Fruit fly (Drosophila melanogaster) Kc167 (cell line): ENCODE data around the gene CG42847.

Experiments used
- Myc ChIP-seq: fragments of >200 bp; optimal IDR thresholded peaks from 2 replicates; lab custom pipeline; 2017; ENCODE audit warnings: missing external identifiers
- Sin3A ChIP-seq: fragments of >200 bp; optimal IDR thresholded peaks from 2 replicates; lab custom pipeline; 2018; ENCODE audit warnings: missing external identifiers
- h ChIP-seq: fragments of >200 bp; optimal IDR thresholded peaks from 3 replicates; lab custom pipeline; 2018; ENCODE audit warnings: missing external identifiers
- insv ChIP-seq: fragments of >200 bp; optimal IDR thresholded peaks from 3 replicates; lab custom pipeline; 2018; ENCODE audit warnings: missing external identifiers
- psq ChIP-seq: fragments of >200 bp; optimal IDR thresholded peaks from 2 replicates; lab custom pipeline; 2017; ENCODE audit warnings: missing external identifiers
- ttk ChIP-seq: sonication (Bioruptor generic); optimal IDR thresholded peaks from 2 replicates; lab custom pipeline; 2017; ENCODE audit warnings: missing external identifiers

The CG42847 gene

DNA sequence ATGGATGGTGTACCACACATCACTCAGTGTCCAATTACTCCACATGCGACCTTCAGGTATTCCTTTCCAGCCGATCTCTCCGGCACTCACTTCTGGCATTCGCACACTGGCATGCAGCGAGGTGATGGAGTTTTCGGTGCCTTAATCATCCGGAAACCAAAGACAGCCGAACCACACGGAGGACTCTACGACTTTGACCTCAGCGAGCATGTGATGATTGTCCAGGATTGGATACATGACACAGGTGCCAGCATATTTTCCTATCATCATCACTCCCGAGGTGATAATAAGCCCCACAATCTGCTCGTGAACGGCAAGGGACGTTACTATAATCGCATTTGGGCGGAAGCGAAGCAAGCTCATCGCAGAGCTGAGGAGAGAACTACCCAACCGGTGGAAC lies 3.5 kb upstream of the CG42847 start:
- no peak for TF ChIP-seq ttk (lab: Kevin White, UChicago)
- TF ChIP-seq Sin3A (lab: Kevin White, UChicago) = no peak
- no peak for TF ChIP-seq h (lab: Kevin White, UChicago)
- no peak for TF ChIP-seq psq (lab: Kevin White, UChicago)
- no peak for TF ChIP-seq Myc (lab: Kevin White, UChicago)
- no peak for TF ChIP-seq insv (lab: Kevin White, UChicago)

DNA sequence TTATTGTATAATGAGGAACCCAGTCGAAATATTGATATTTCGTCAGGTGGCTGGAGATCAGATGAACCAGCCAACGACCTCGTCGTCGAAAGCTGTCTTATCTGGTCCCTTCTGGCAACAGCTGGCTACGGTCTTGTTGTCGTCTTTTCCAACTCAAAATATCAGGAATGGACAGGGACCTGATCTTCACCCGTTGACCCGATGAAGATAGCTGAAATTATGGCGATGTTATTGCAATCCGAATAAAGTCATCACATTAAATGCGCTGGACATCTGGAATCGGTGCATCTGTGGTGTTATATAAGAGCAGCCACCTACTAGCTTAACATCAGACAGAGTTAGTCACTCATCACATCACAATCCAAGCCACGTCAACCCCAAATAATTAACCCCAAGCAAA lies 1.1 kb upstream of the CG42847 start, which contains the start of gene Fbp2:
Gene Fbp2, plus strand, starts transcription at position 251 of the 400 bp plus-strand sequence.
- TF ChIP-seq Sin3A (lab: Kevin White, UChicago) (no peak), h (lab: Kevin White, UChicago) (no peak)

DNA sequence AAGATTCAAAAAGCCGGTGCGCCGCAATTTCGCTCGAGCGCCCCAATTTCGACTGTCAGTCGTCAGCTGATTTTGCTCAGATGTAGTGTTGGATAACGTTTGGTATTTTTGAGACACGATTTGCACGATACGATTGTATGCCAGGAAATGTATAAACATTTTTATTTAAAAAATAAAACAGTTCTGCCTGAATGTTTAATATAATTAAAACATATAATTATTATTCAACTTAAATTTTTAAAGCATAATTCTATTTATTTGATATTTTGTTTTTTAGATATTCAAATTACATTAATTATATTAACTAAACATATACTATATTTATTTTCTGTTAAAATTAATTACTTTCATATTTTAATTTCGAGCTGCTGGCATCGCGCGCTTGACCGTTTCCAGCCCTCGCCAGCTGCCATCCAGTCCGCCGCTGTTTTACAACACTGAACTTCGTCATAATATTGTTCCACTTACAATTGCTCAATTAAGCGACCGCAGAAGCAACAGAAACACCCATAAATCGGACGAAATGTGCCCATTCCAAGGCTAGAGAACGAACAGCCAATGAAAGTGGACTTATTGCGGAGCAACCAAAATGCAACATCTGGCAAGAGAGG lies 3.4 kb downstream of the CG42847 start, which contains the start of the genes FucTB and scat:
Gene FucTB, minus strand, starts transcription at position 61 of the 611 bp plus-strand sequence.
Gene scat, plus strand, starts transcription at position 414 of the 611 bp plus-strand sequence.
- TF ChIP-seq Myc (lab: Kevin White, UChicago) = no peak

DNA sequence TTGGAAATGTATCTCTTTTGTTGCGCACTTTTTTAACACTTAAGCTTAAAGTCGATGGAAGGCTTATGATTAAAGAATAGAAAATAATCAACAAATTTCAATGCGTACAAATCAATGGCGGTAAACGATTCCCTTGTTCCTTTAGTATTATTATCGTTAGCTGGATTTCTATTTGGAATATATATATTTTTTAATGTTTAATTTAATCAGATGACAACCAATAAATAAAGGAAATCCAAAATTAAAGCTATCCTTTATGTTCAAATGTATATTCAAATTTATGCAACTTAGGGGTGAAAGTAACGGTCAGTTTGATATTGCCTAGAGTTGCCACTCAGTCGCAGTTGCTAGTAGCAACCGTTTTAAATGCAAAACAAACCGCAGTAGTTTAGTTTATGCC lies 7.4 kb downstream of the CG42847 start, which contains the start of gene CG3769:
Gene CG3769, plus strand, starts transcription at position 301 of the 400 bp plus-strand sequence.
- TF ChIP-seq Sin3A (lab: Kevin White, UChicago) (no peak), insv (lab: Kevin White, UChicago) (no peak), psq (lab: Kevin White, UChicago) (no peak), h (lab: Kevin White, UChicago) (no peak), ttk (lab: Kevin White, UChicago) (no peak)

DNA sequence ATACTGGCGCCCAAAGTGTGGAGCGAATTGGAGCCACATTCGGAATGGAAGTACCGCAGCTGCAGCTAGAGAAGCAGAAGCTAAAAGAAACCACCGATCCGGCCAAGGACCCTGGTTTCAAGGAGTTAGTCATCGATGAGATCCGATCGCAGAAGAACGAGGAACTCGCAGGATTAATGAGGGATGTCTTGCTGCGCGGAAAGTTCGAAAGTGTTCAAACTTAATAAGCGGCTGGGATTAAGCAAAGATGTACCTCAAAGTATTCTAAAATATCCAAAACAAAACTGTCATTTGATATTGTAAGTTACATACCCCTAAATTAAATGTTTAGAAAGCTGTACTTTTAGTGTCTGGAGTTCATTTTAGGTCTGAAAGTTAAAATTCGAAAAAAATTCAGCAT lies 8.8 kb downstream of the CG42847 start, which contains the start of gene RpS28-like:
Gene RpS28-like, plus strand, starts transcription at position 301 of the 400 bp plus-strand sequence.
- no peak for TF ChIP-seq insv (lab: Kevin White, UChicago)
- no peak for TF ChIP-seq h (lab: Kevin White, UChicago)
- TF ChIP-seq psq (lab: Kevin White, UChicago) = no peak
- TF ChIP-seq ttk (lab: Kevin White, UChicago) = no peak
- TF ChIP-seq Myc (lab: Kevin White, UChicago) = no peak
- no peak for TF ChIP-seq Sin3A (lab: Kevin White, UChicago)

DNA sequence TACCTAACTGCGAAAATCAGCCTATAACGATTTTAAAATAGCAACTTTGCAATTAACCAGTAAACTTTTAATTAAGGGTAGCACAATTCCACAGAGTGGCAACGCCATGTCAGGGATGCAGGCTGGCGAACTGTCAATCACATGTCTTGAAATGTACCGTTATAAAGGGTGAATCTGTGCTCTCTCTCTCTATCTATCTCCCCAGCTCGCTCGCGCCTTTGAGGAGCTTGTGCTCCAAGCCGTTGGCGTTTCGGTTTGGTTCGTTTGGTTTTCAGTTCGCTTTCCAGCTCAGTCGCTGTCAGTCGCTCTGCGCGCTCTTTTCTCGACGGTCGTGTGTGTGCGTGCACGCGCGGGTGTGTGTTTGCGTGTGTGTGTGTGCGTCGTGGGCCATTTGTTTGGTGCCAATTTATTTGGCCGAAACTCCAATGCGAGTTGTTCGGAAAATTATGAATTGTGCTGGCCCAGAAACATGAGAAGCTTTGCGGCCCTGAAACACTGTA lies 9.6 kb downstream of the CG42847 start, which contains the start of gene numb:
Gene numb, plus strand, starts transcription at position 254 of the 500 bp plus-strand sequence.
- TF ChIP-seq insv (lab: Kevin White, UChicago) = no peak
- no peak for TF ChIP-seq ttk (lab: Kevin White, UChicago)
- TF ChIP-seq Myc (lab: Kevin White, UChicago) = no peak
- no peak for TF ChIP-seq h (lab: Kevin White, UChicago)
- no peak for TF ChIP-seq Sin3A (lab: Kevin White, UChicago)
- TF ChIP-seq psq (lab: Kevin White, UChicago) = no peak

DNA sequence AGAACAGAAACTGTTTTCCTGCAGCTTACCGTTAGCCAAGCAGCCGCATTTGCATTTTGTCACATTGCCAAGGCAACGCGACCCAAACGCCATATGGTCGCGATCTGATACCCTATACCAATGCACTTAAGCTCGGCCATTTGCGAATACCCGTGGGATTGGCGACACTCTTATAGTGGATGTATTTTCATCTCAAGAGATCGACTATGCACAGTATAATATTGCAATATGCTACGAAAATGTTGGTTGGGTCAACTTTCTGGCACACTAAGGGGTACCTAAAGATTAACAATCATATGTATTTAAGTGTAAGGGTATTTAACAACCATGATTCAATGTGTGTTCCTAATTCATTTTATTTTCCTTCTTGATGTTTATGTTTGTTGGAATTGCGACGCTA lies 10.6 kb downstream of the CG42847 start:
- TF ChIP-seq psq (lab: Kevin White, UChicago) (no peak), insv (lab: Kevin White, UChicago) (no peak)

DNA sequence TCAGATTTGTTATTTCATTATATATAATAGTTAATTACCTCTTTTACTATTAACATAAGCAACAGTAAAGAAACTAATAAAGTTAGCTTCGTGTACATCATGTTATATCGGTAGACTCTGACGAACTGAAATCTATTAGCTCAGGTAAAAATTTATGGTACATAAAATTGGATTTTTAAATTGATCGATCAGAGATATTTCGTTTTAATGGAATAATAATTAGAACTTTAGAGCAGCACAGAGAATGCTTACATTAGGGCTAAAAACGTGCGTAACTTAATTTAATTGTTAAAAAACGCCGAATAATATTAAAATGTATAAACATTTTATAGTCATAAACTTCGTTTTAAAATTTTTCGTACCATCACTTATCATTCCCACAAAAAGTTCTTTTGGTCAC lies 13.0 kb downstream of the CG42847 start, which contains the start of gene CG33723:
Gene CG33723, minus strand, starts transcription at position 101 of the 400 bp plus-strand sequence.
- TF ChIP-seq insv (lab: Kevin White, UChicago) (no peak), h (lab: Kevin White, UChicago) (no peak), ttk (lab: Kevin White, UChicago) (no peak)

DNA sequence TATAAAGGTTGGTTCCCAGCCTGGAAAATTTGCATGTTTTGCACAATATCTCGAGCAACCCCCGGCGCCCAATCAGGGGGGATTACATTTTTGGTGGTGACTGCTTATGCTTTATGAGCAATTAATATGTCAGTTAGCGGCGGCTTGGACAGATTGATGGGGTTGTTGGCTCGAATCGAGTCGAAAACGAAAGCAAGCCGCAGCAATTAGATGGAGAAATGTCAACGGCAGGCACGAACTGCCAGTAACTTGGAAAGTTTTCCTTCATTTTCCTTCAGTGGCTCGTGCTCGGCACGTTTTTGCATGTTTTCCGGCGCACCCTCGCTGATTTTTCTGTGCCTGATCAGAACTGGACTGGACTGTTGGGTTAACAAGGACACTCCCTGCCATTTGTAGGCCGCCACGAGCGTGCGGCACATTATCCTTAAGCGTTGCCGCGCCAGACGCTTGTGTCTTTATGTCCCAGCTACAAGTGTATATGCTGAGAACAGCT lies 15.2 kb downstream of the CG42847 start:
- no peak for TF ChIP-seq Sin3A (lab: Kevin White, UChicago)
- TF ChIP-seq psq (lab: Kevin White, UChicago) = no peak

DNA sequence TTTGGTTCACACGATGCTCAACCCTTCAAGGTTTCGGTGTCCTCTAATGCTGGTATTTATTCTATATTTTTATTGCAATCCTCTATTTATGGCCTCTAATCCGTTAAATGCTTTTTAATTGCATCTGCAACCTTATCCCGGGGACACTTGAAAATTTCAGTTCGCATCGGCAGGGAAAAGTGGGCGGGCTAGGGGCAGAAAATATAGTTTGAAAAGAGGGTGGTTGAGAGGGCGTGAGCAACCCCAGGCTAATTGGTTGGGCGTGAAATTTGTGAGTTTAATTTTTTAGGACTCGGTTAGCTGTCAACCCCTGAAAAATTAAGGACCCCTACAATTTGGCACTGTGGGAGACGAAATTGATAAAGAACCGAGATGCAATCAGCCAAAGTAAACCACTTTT lies 18.1 kb downstream of the CG42847 start:
- TF ChIP-seq Sin3A (lab: Kevin White, UChicago) (no peak), Myc (lab: Kevin White, UChicago) (no peak), h (lab: Kevin White, UChicago) (no peak), ttk (lab: Kevin White, UChicago) (no peak), psq (lab: Kevin White, UChicago) (no peak)

DNA sequence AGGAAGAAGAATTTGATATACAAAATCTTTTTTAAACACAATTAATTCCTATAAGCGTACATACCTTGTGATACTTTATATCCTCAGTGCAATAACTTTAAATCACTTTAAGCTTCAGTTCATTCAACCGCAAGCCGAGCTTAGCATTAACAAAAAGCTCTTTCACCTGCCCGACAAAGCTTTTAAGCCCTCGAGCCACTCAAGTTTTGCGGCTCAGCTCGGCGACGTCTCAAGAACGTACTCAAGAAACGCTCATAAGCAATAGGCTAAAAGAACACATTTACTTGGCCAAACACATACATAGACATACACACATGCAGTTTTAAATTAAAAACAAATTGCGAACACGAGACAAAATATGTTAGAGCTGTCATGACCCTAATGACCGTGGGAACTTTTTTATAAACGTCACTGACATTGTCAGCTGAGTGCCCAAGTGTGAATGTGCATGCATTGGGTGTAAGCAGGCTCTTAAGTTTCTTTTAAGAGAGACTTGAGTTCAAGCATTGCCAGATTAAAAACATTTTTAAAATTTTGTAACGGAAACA lies 18.8 kb downstream of the CG42847 start:
- TF ChIP-seq Myc (lab: Kevin White, UChicago) (no peak), psq (lab: Kevin White, UChicago) (no peak), h (lab: Kevin White, UChicago) (no peak), Sin3A (lab: Kevin White, UChicago) (no peak), ttk (lab: Kevin White, UChicago) (no peak), insv (lab: Kevin White, UChicago) (no peak)

DNA sequence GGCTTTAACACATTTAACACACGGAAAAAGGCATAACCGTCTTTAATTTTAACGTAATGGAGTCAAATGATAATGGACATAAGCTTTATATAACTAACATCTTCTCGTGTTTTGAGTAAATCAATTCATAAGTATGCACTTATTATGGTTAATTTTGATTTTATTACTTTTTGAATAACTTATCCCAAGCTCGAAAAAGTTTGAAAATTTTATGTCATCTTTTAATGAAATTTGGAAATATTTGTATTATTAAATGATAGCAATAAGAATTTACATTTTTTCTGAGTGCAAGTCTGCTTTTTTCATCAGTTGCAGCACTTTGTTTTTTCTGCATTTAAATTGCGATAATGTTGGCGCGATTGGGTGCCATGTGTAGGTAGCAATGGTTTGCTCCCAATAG lies 20.1 kb downstream of the CG42847 start:
- TF ChIP-seq insv (lab: Kevin White, UChicago) = no peak
- no peak for TF ChIP-seq h (lab: Kevin White, UChicago)
- no peak for TF ChIP-seq psq (lab: Kevin White, UChicago)
- TF ChIP-seq ttk (lab: Kevin White, UChicago) = no peak
- no peak for TF ChIP-seq Sin3A (lab: Kevin White, UChicago)
- no peak for TF ChIP-seq Myc (lab: Kevin White, UChicago)
